Worm (Caenorhabditis elegans): ENCODE results near the gene srd-36.

srd-36 gene

ce11 chrX:13315093-13315492, 20.5 kb upstream of the srd-36 start (continued):
- TF ChIP-seq pha-4 (GFP tag; IDR thresholded peaks at IDR 0.05) (no peak), pha-4 (tag; optimal IDR thresholded peaks at IDR 0.05) (no peak), nhr-25 (tag; optimal IDR thresholded peaks at IDR 0.05; ENCODE audit: borderline replicate concordance, insufficient read depth) (no peak), snpc-4 (tag; optimal IDR thresholded peaks at IDR 0.05) (no peak), hlh-11 (tag; optimal IDR thresholded peaks at IDR 0.05) (peak; percentile 35)

ce11 chrX:13311641-13312423, 17.3 kb upstream of the srd-36 start, which contains the start of gene F46G10.1:
TSS of gene F46G10.1 (minus strand) at chrX:13311755.
- TF ChIP-seq jun-1 (tag; optimal IDR thresholded peaks at IDR 0.05) (no peak), saeg-2 (GFP tag; IDR thresholded peaks at IDR 0.05) (no peak), mxl-3 (GFP tag; optimal IDR thresholded peaks at IDR 0.05) (no peak), ceh-82 (tag; optimal IDR thresholded peaks at IDR 0.05) (no peak), nhr-48 (tag; optimal IDR thresholded peaks at IDR 0.05) (no peak), ztf-7 (tag; optimal IDR thresholded peaks at IDR 0.05) (peak; percentile 26), lim-7 (GFP tag; IDR thresholded peaks at IDR 0.05) (no peak), daf-16 (GFP tag; optimal IDR thresholded peaks at IDR 0.05) (no peak), daf-16 (tag; optimal IDR thresholded peaks at IDR 0.05) (peak; percentile 93), T20F7.1 (GFP tag; optimal IDR thresholded peaks at IDR 0.05) (no peak), ZK546.5 (tag; optimal IDR thresholded peaks at IDR 0.05) (no peak), lin-1 (GFP tag; IDR thresholded peaks at IDR 0.05) (no peak), hlh-11 (tag; optimal IDR thresholded peaks at IDR 0.05) (peak; percentile 47), R02D3.7 (tag; optimal IDR thresholded peaks at IDR 0.05) (no peak), zip-2 (tag; optimal IDR thresholded peaks at IDR 0.05) (no peak), sdz-12 (GFP tag; optimal IDR thresholded peaks at IDR 0.05) (no peak), zag-1 (tag; optimal IDR thresholded peaks at IDR 0.05) (no peak), tag-97 (GFP tag; IDR thresholded peaks at IDR 0.05) (no peak), ctbp-1 (GFP tag; IDR thresholded peaks at IDR 0.05) (no peak), lin-15B (tag; optimal IDR thresholded peaks at IDR 0.05) (no peak), lsy-2 (tag; optimal IDR thresholded peaks at IDR 0.05) (no peak), daf-12 (tag; optimal IDR thresholded peaks at IDR 0.05) (no peak), cey-2 (tag; optimal IDR thresholded peaks at IDR 0.05; ENCODE audit: borderline replicate concordance, insufficient read depth) (no peak), nhr-25 (tag; optimal IDR thresholded peaks at IDR 0.05; ENCODE audit: borderline replicate concordance, insufficient read depth) (no peak), mdl-1 (tag; optimal IDR thresholded peaks at IDR 0.05) (peak in 1 of 2 experiments; percentile 13), aha-1 (tag) (peak; percentile 28), dve-1 (tag; optimal IDR thresholded peaks at IDR 0.05; ENCODE audit: insufficient read depth) (peak; percentile 70), F37D6.2 (tag; optimal IDR thresholded peaks at IDR 0.05) (no peak), daf-19 (GFP tag; conservative IDR thresholded peaks at IDR 0.05) (no peak), rbr-2 (tag; optimal IDR thresholded peaks at IDR 0.05) (no peak), arid-1 (GFP tag; conservative IDR thresholded peaks at IDR 0.05) (no peak), pha-4 (GFP tag; IDR thresholded peaks at IDR 0.05) (no peak), pha-4 (tag; optimal IDR thresholded peaks at IDR 0.05) (no peak), nhr-10 (tag; optimal IDR thresholded peaks at IDR 0.05) (no peak), mdt-29 (GFP tag; IDR thresholded peaks at IDR 0.05) (no peak), lir-3 (tag; optimal IDR thresholded peaks at IDR 0.05) (no peak), nhr-102 (tag; optimal IDR thresholded peaks at IDR 0.05) (no peak), snpc-1.2 (GFP tag; IDR thresholded peaks at IDR 0.05) (no peak), lin-39 (tag; optimal IDR thresholded peaks at IDR 0.05) (no peak), ama-1 (optimal IDR thresholded peaks at IDR 0.05) (no peak), skn-1 (tag; optimal IDR thresholded peaks at IDR 0.05) (no peak), madf-5 (GFP tag; IDR thresholded peaks at IDR 0.05) (no peak), spr-1 (tag; optimal IDR thresholded peaks at IDR 0.05) (no peak), mep-1 (tag; optimal IDR thresholded peaks at IDR 0.05) (no peak), dmd-8 (GFP tag; IDR thresholded peaks at IDR 0.05) (no peak), dmd-6 (GFP tag; IDR thresholded peaks at IDR 0.05) (peak; percentile 78), F49E8.2 (tag; optimal IDR thresholded peaks at IDR 0.05; ENCODE audit: borderline replicate concordance) (no peak)

Data from whole organism, L4 larva.